Worm (Caenorhabditis elegans) whole organism, young adult: ENCODE results near the gene clc-1.

Source experiments
- B0019.2 ChIP-seq: fragments of 200-800 bp; sonication (Bioruptor generic); conservative IDR thresholded peaks from 2 replicates; pipeline ENCODE4 v1.3.6; 2022; ENCODE audit warnings: missing genetic modification reagents, missing genetic modification characterization, missing compliant biosample characterization
- C06A6.2 ChIP-seq: fragments of 200-800 bp; sonication (Bioruptor generic); conservative IDR thresholded peaks from 2 replicates; pipeline ENCODE4 v1.3.6; 2022; ENCODE audit warnings: missing genetic modification characterization, missing compliant biosample characterization
- C17E4.6 ChIP-seq: fragments of 200-800 bp; sonication (Bioruptor generic); IDR thresholded peaks from 2 replicates; pipeline ENCODE4 v1.3.6; 2022; ENCODE audit warnings: missing genetic modification reagents, missing genetic modification characterization, missing compliant biosample characterization
- F10E7.11 ChIP-seq: sonication (generic microtip); optimal IDR thresholded peaks from 2 replicates; lab custom pipeline; 2017; ENCODE audit warnings: mild to moderate bottlenecking, missing genetic modification characterization, moderate library complexity, missing compliant biosample characterization
- F22D6.2 ChIP-seq: sonication (generic microtip); optimal IDR thresholded peaks from 2 replicates; lab custom pipeline; 2016; ENCODE audit warnings: mild to moderate bottlenecking, missing genetic modification characterization, missing compliant biosample characterization
- F55B11.4 ChIP-seq: sonication (generic microtip); optimal IDR thresholded peaks from 2 replicates; lab custom pipeline; 2016; ENCODE audit warnings: missing compliant biosample characterization, missing genetic modification characterization, borderline replicate concordance; ENCODE audit not compliant: insufficient read depth
- T07F8.4 ChIP-seq: sonication (generic microtip); optimal IDR thresholded peaks from 2 replicates; lab custom pipeline; 2016; ENCODE audit warnings: mild to moderate bottlenecking, missing genetic modification characterization, moderate library complexity, missing compliant biosample characterization
- Y53F4B.3 ChIP-seq: fragments of 200-800 bp; sonication (Bioruptor generic); IDR thresholded peaks from 2 replicates; pipeline ENCODE4 v1.3.6; 2022; ENCODE audit warnings: missing genetic modification reagents, missing genetic modification characterization, missing compliant biosample characterization
- Y53G8AR.9 ChIP-seq: fragments of 200-800 bp; sonication (Bioruptor generic); conservative IDR thresholded peaks from 2 replicates; pipeline ENCODE4 v1.3.6; 2022; ENCODE audit warnings: missing genetic modification reagents, missing genetic modification characterization, missing compliant biosample characterization
- Y67H2A.10 ChIP-seq: fragments of 200-800 bp; sonication (Bioruptor generic); conservative IDR thresholded peaks from 2 replicates; pipeline ENCODE4 v1.3.6; 2022; ENCODE audit warnings: missing genetic modification reagents, missing genetic modification characterization, missing compliant biosample characterization
- Y95B8A.8 ChIP-seq: fragments of 200-800 bp; sonication (Bioruptor generic); IDR thresholded peaks from 2 replicates; pipeline ENCODE4 v1.3.6; 2022; ENCODE audit warnings: missing genetic modification reagents, missing genetic modification characterization, missing compliant biosample characterization
- ZK185.1 ChIP-seq: sonication (generic microtip); optimal IDR thresholded peaks from 2 replicates; lab custom pipeline; 2016; ENCODE audit warnings: mild to moderate bottlenecking, missing genetic modification characterization, missing compliant biosample characterization; ENCODE audit not compliant: poor library complexity, severe bottlenecking
- akir-1 ChIP-seq: fragments of 200-800 bp; sonication (Bioruptor generic); optimal IDR thresholded peaks from 2 replicates; lab custom pipeline; 2018; ENCODE audit warnings: mild to moderate bottlenecking, missing genetic modification characterization, moderate library complexity, missing compliant biosample characterization
- ama-1 ChIP-seq, 3 experiments: fragments of 150-350 bp in 1 of 3; sonication (generic microtip) in 2 of 3; optimal IDR thresholded peaks; 2 replicates each; lab custom pipeline; 2014 to 2018; ENCODE audit warnings: missing biosample characterization in 2 of 3, missing genetic modification characterization in 2 of 3, missing genetic modification reagents in 2 of 3
- athp-1 ChIP-seq: sonication (generic microtip); optimal IDR thresholded peaks from 2 replicates; lab custom pipeline; 2017; ENCODE audit warnings: mild to moderate bottlenecking, missing genetic modification characterization, missing compliant biosample characterization
- attf-5 ChIP-seq: fragments of 200-800 bp; sonication (Bioruptor generic); optimal IDR thresholded peaks from 2 replicates; lab custom pipeline; 2018; ENCODE audit warnings: mild to moderate bottlenecking, missing genetic modification characterization, missing compliant biosample characterization
- ccch-3 ChIP-seq: fragments of 200-800 bp; sonication (Bioruptor generic); optimal IDR thresholded peaks from 2 replicates; lab custom pipeline; 2018; ENCODE audit warnings: mild to moderate bottlenecking, missing genetic modification characterization, missing compliant biosample characterization
- ceh-27 ChIP-seq: fragments of 200-800 bp; sonication (Bioruptor generic); optimal IDR thresholded peaks from 2 replicates; lab custom pipeline; 2018; ENCODE audit warnings: mild to moderate bottlenecking, missing genetic modification characterization, moderate library complexity, missing compliant biosample characterization
- ceh-40 ChIP-seq: fragments of 200-800 bp; sonication (Bioruptor generic); IDR thresholded peaks from 2 replicates; pipeline ENCODE4 v1.3.6; 2022; ENCODE audit warnings: missing genetic modification characterization, missing compliant biosample characterization
- ceh-79 ChIP-seq: sonication (generic microtip); optimal IDR thresholded peaks from 2 replicates; lab custom pipeline; 2017; ENCODE audit warnings: mild to moderate bottlenecking, missing genetic modification characterization, missing compliant biosample characterization
- ceh-91 ChIP-seq: fragments of 200-800 bp; sonication (Bioruptor generic); IDR thresholded peaks from 2 replicates; pipeline ENCODE4 v1.3.6; 2022; ENCODE audit warnings: missing genetic modification reagents, missing genetic modification characterization, missing compliant biosample characterization
- chd-7 ChIP-seq: sonication (generic microtip); optimal IDR thresholded peaks from 2 replicates; lab custom pipeline; 2016; ENCODE audit warnings: mild to moderate bottlenecking, missing genetic modification characterization, moderate library complexity, missing compliant biosample characterization
- egl-18 ChIP-seq: fragments of 200-800 bp; sonication (Bioruptor generic); IDR thresholded peaks from 2 replicates; pipeline ENCODE4 v1.3.6; 2022; ENCODE audit warnings: missing genetic modification reagents, missing genetic modification characterization, missing compliant biosample characterization
- egl-44 ChIP-seq: fragments of 200-800 bp; sonication (Bioruptor generic); IDR thresholded peaks from 2 replicates; pipeline ENCODE4 v1.3.6; 2022; ENCODE audit warnings: missing genetic modification reagents, missing genetic modification characterization, missing compliant biosample characterization
- ekl-4 ChIP-seq: fragments of 200-800 bp; sonication (Bioruptor generic); IDR thresholded peaks from 2 replicates; pipeline ENCODE4 v1.3.6; 2022; ENCODE audit warnings: missing genetic modification reagents, missing genetic modification characterization, missing compliant biosample characterization
- fkh-3 ChIP-seq: sonication (generic microtip); optimal IDR thresholded peaks from 2 replicates; lab custom pipeline; 2016; ENCODE audit warnings: mild to moderate bottlenecking, missing genetic modification characterization, missing compliant biosample characterization
- him-1 ChIP-seq: sonication (generic microtip); optimal IDR thresholded peaks from 2 replicates; lab custom pipeline; 2016; ENCODE audit warnings: missing genotype, missing genetic modification reagents, missing genetic modification characterization, missing compliant biosample characterization
- lag-1 ChIP-seq: fragments of 200-800 bp; sonication (Bioruptor generic); IDR thresholded peaks from 2 replicates; pipeline ENCODE4 v1.3.6; 2022; ENCODE audit warnings: missing genetic modification reagents, missing genetic modification characterization, missing compliant biosample characterization
- let-526 ChIP-seq: fragments of 200-800 bp; sonication (Bioruptor generic); IDR thresholded peaks from 2 replicates; pipeline ENCODE4 v1.3.6; 2022; ENCODE audit warnings: missing genetic modification reagents, missing genetic modification characterization, missing compliant biosample characterization
- lin-26 ChIP-seq: fragments of 200-800 bp; sonication (Bioruptor generic); IDR thresholded peaks from 2 replicates; pipeline ENCODE4 v1.3.6; 2022; ENCODE audit warnings: missing genetic modification reagents, missing genetic modification characterization, missing compliant biosample characterization
- lin-40 ChIP-seq: sonication (generic microtip); optimal IDR thresholded peaks from 2 replicates; lab custom pipeline; 2016; ENCODE audit warnings: missing genetic modification characterization, mild to moderate bottlenecking, missing compliant biosample characterization, missing genotype, missing genetic modification reagents
- mel-28 ChIP-seq: sonication (generic microtip); optimal IDR thresholded peaks from 2 replicates; lab custom pipeline; 2016; ENCODE audit warnings: borderline replicate concordance, mild to moderate bottlenecking, missing genetic modification characterization, missing compliant biosample characterization
- nfya-1 ChIP-seq: sonication (generic microtip); optimal IDR thresholded peaks from 2 replicates; lab custom pipeline; 2017; ENCODE audit warnings: antibody characterized with exemption, missing compliant biosample characterization, missing genetic modification characterization, borderline replicate concordance; ENCODE audit not compliant: insufficient read depth
- nfyb-1 ChIP-seq: fragments of 200-800 bp; sonication (Bioruptor generic); IDR thresholded peaks from 2 replicates; pipeline ENCODE4 v1.3.6; 2022; ENCODE audit warnings: missing genetic modification reagents, missing genetic modification characterization, missing compliant biosample characterization
- nhr-80 ChIP-seq: sonication (generic microtip); optimal IDR thresholded peaks from 2 replicates; lab custom pipeline; 2016; ENCODE audit warnings: missing genetic modification characterization, missing compliant biosample characterization
- pha-4 ChIP-seq: fragments of 150-350 bp; sonication (generic microtip); optimal IDR thresholded peaks from 2 replicates; lab custom pipeline; 2014; ENCODE audit warnings: missing biosample characterization, missing genetic modification reagents, missing genetic modification characterization
- rec-8 ChIP-seq, 2 experiments: sonication (generic microtip); optimal IDR thresholded peaks; 2 replicates each; lab custom pipeline; 2016; ENCODE audit warnings: mild to moderate bottlenecking in 2 of 2, missing genetic modification characterization in 2 of 2, missing genetic modification reagents in 2 of 2, missing genotype in 2 of 2, missing biosample characterization in 1 of 2, missing compliant biosample characterization in 1 of 2, moderate library complexity in 1 of 2
- somi-1 ChIP-seq: fragments of 200-800 bp; sonication (Bioruptor generic); optimal IDR thresholded peaks from 2 replicates; lab custom pipeline; 2018; ENCODE audit warnings: mild to moderate bottlenecking, missing genetic modification characterization, missing compliant biosample characterization
- sptf-2 ChIP-seq: fragments of 200-800 bp; sonication (Bioruptor generic); optimal IDR thresholded peaks from 2 replicates; lab custom pipeline; 2018; ENCODE audit warnings: mild to moderate bottlenecking, missing genetic modification characterization, missing compliant biosample characterization
- tbp1 ChIP-seq: fragments of 200-800 bp; sonication (Bioruptor generic); optimal IDR thresholded peaks from 2 replicates; lab custom pipeline; 2018; ENCODE audit warnings: mild to moderate bottlenecking, missing genetic modification characterization, missing compliant biosample characterization
- tbx-9 ChIP-seq: sonication (generic microtip); optimal IDR thresholded peaks from 2 replicates; lab custom pipeline; 2016; ENCODE audit warnings: borderline replicate concordance, missing genetic modification characterization, inconsistent platforms, missing compliant biosample characterization
- tlf-1 ChIP-seq: fragments of 200-800 bp; sonication (Bioruptor generic); optimal IDR thresholded peaks from 2 replicates; lab custom pipeline; 2018; ENCODE audit warnings: mild to moderate bottlenecking, missing genetic modification characterization, missing compliant biosample characterization
- unc-62 ChIP-seq: fragments of 150-350 bp; optimal IDR thresholded peaks from 2 replicates; lab custom pipeline; 2014; ENCODE audit warnings: missing biosample characterization, missing genetic modification reagents, missing genetic modification characterization
- ztf-18 ChIP-seq: sonication (generic microtip); optimal IDR thresholded peaks from 2 replicates; lab custom pipeline; 2016; ENCODE audit warnings: missing genotype, mild to moderate bottlenecking, missing genetic modification characterization, missing compliant biosample characterization
- ztf-25 ChIP-seq: fragments of 200-800 bp; sonication (Bioruptor generic); IDR thresholded peaks from 2 replicates; pipeline ENCODE4 v1.3.6; 2022; ENCODE audit warnings: missing genetic modification reagents, missing genetic modification characterization, missing compliant biosample characterization
- ztf-28 ChIP-seq: fragments of 200-800 bp; sonication (Bioruptor generic); IDR thresholded peaks from 2 replicates; pipeline ENCODE4 v1.3.6; 2022; ENCODE audit warnings: missing genetic modification reagents, missing genetic modification characterization, missing compliant biosample characterization
- ztf-3 ChIP-seq: fragments of 200-800 bp; sonication (Bioruptor generic); optimal IDR thresholded peaks from 2 replicates; lab custom pipeline; 2018; ENCODE audit warnings: mild to moderate bottlenecking, missing genetic modification characterization, missing compliant biosample characterization

The clc-1 gene

DNA sequence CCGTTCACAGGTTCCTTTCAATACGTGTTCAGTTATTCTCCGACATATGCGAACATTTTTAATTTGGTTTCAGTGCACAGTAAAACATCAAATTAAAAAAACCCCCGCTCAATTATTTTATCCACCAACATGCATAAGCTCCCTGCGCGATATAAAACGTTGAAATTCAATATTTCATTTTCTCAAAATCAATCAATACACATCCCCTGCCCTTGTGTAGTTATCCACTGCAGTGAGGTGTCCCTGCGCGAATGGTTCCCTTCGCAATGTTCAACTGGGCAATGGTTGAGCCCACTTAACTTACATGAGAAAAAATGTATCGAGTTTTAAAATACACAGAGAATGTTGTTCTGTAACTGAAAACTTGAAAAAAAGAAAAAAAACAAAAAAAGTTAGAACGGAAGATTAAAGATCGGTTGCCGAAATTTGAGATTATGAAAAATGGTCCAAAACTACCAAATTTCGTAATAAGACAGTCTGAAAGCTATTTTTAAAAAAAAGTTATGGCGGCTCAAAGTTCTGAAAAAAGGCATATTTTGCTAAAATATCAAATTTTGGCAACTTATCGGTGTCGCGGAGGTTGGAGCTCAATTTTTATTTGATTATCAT is 46.8 kb downstream of the clc-1 start (continued):
- TF ChIP-seq ceh-40 (peak; percentile 91), T07F8.4 (tag; lab: Kevin White, UChicago) (peak; percentile 94), nfyb-1 (GFP tag; lab: Robert Waterston, UW) (peak; percentile 99), let-526 (GFP tag; lab: Robert Waterston, UW) (peak; percentile 93), tlf-1 (GFP tag; lab: Kevin White, UChicago) (peak; percentile 99), C17E4.6 (peak; percentile 91), Y95B8A.8 (GFP tag; lab: Robert Waterston, UW) (0 out of 2 replicates have a peak, but pooled peaks have one; percentile 50), egl-18 (GFP tag; lab: Robert Waterston, UW) (peak; percentile 98), ztf-18 (tag; lab: Kevin White, UChicago) (peak; percentile 80), C06A6.2 (GFP tag; lab: Robert Waterston, UW) (peak; percentile 98), him-1 (peak; percentile 7), athp-1 (tag; lab: Kevin White, UChicago) (peak; percentile 82), ztf-25 (GFP tag; lab: Robert Waterston, UW) (no peak), ceh-91 (GFP tag; lab: Robert Waterston, UW) (peak; percentile 28; the same call in 1 of the 2 replicates), Y67H2A.10 (GFP tag; lab: Robert Waterston, UW) (0 out of 2 replicates have a peak, but pooled peaks have one; percentile 20), F55B11.4 (no peak), tbp1 (GFP tag; lab: Kevin White, UChicago) (peak; percentile 82), fkh-3 (tag; lab: Kevin White, UChicago) (peak; percentile 69), rec-8 (tag; optimal IDR thresholded peaks at IDR 0.05; lab: Kevin White, UChicago) (peak; percentile 57 to 74), ekl-4 (GFP tag; lab: Robert Waterston, UW) (peak; percentile 95), mel-28 (peak; percentile 51), ceh-27 (peak; percentile 100), egl-44 (GFP tag; lab: Robert Waterston, UW) (peak; percentile 96), ztf-28 (GFP tag; lab: Robert Waterston, UW) (peak; percentile 59; the same call in 1 of the 2 replicates), ccch-3 (peak; percentile 96), tbx-9 (tag; lab: Kevin White, UChicago) (peak; percentile 55), Y53F4B.3 (no peak), ceh-79 (peak; percentile 89), F10E7.11 (tag; lab: Kevin White, UChicago) (peak; percentile 99), nfya-1 (tag; lab: Kevin White, UChicago) (no peak), lin-26 (GFP tag; lab: Robert Waterston, UW) (peak; percentile 89), somi-1 (GFP tag; lab: Kevin White, UChicago) (peak; percentile 99), chd-7 (tag; lab: Kevin White, UChicago) (peak; percentile 99), unc-62 (GFP tag; lab: Kevin White, UChicago) (peak; percentile 78), attf-5 (GFP tag; lab: Kevin White, UChicago) (peak; percentile 75), Y53G8AR.9 (GFP tag; lab: Robert Waterston, UW) (peak; percentile 100), lag-1 (GFP tag; lab: Robert Waterston, UW) (peak; percentile 98), ama-1 (optimal IDR thresholded peaks at IDR 0.05; lab: Kevin White, UChicago) (no peak), ama-1 (GFP tag; optimal IDR thresholded peaks at IDR 0.05; lab: Kevin White, UChicago) (peak in 1 of 2 experiments; percentile 93), sptf-2 (GFP tag; lab: Kevin White, UChicago) (peak; percentile 81), pha-4 (tag; lab: Kevin White, UChicago) (peak; percentile 98), ztf-3 (GFP tag; lab: Kevin White, UChicago) (peak; percentile 98), lin-40 (peak; percentile 100), F22D6.2 (tag; lab: Kevin White, UChicago) (peak; percentile 97), nhr-80 (tag; lab: Kevin White, UChicago) (peak; percentile 98), B0019.2 (GFP tag; lab: Robert Waterston, UW) (no peak), akir-1 (GFP tag; lab: Kevin White, UChicago) (peak; percentile 95), ZK185.1 (tag; lab: Kevin White, UChicago) (peak; percentile 99)
